Worm (Caenorhabditis elegans) whole organism, L4/young adult: Measurements from ENCODE around the gene mig-32.

Experiments used
- dao-5 ChIP-seq: sonication (generic microtip); optimal IDR thresholded peaks from 2 replicates; lab custom pipeline; 2016; ENCODE audit warnings: missing genotype, missing genetic modification characterization, moderate library complexity, missing compliant biosample characterization
- him-1 ChIP-seq: sonication (generic microtip); optimal IDR thresholded peaks from 2 replicates; lab custom pipeline; 2016; ENCODE audit warnings: missing genotype, missing genetic modification reagents, missing genetic modification characterization, missing compliant biosample characterization

- TF ChIP-seq him-1 (tag; lab: Kevin White, UChicago) (no peak), dao-5 (no peak)
Observed at ce11 chrIV:12052461-12052860, 39.6 kb downstream of the mig-32 start.
